Fruit fly (Drosophila melanogaster) whole organism, embryonic: ENCODE results near the gene Datp.

Experiments
- Adf1 ChIP-seq: fragments of 200-800 bp; sonication (Bioruptor generic); IDR thresholded peaks from 2 replicates; pipeline ENCODE4 v1.3.6; 2022; ENCODE audit warnings: missing biosample characterization, missing genetic modification characterization
- Aef1 ChIP-seq: fragments of 200-800 bp; sonication (Bioruptor generic); IDR thresholded peaks from 3 replicates; pipeline ENCODE4 v1.3.6; 2022; ENCODE audit warnings: missing biosample characterization, missing genetic modification characterization
- B-H2 ChIP-seq: fragments of 200-800 bp; sonication (Bioruptor generic); optimal IDR thresholded peaks from 2 replicates; lab custom pipeline; 2018; ENCODE audit warnings: missing biosample characterization, mild to moderate bottlenecking, missing genetic modification characterization
- C15 ChIP-seq: fragments of 200-800 bp; sonication (Bioruptor generic); IDR thresholded peaks from 3 replicates; pipeline ENCODE4 v1.3.6; 2022; ENCODE audit warnings: missing biosample characterization, missing genetic modification characterization
- CG12391 ChIP-seq: fragments of 200-800 bp; sonication (Bioruptor generic); optimal IDR thresholded peaks from 3 replicates; lab custom pipeline; 2018; ENCODE audit warnings: missing biosample characterization, mild to moderate bottlenecking, missing genetic modification characterization, moderate library complexity
- CG13287 ChIP-seq: fragments of 200-800 bp; sonication (Bioruptor generic); IDR thresholded peaks from 2 replicates; pipeline ENCODE4 v1.3.6; 2022; ENCODE audit warnings: missing biosample characterization, missing genetic modification characterization; ENCODE audit not compliant: partially characterized antibody
- CG16863 ChIP-seq: fragments of 200-800 bp; sonication (Bioruptor generic); optimal IDR thresholded peaks from 3 replicates; lab custom pipeline; 2016; ENCODE audit warnings: missing biosample characterization, missing genetic modification characterization
- CG17568 ChIP-seq: fragments of 200-800 bp; sonication (Bioruptor generic); optimal IDR thresholded peaks from 2 replicates; lab custom pipeline; 2018; ENCODE audit warnings: missing biosample characterization, mild to moderate bottlenecking, missing genetic modification characterization, moderate library complexity
- CG1792 ChIP-seq: fragments of 200-800 bp; sonication (Bioruptor generic); optimal IDR thresholded peaks from 2 replicates; lab custom pipeline; 2016; ENCODE audit warnings: missing biosample characterization, missing genetic modification characterization
- CG18476 ChIP-seq: fragments of 200-800 bp; sonication (Bioruptor generic); optimal IDR thresholded peaks from 2 replicates; lab custom pipeline; 2016; ENCODE audit warnings: missing biosample characterization, mild to moderate bottlenecking, missing genetic modification characterization
- CG18599 ChIP-seq: fragments of 200-800 bp; sonication (Bioruptor generic); optimal IDR thresholded peaks from 3 replicates; lab custom pipeline; 2017; ENCODE audit warnings: missing biosample characterization, missing genetic modification characterization, mild to moderate bottlenecking, moderate library complexity, missing genetic modification reagents
- CG2199 ChIP-seq: fragments of 200-800 bp; sonication (Bioruptor generic); IDR thresholded peaks from 3 replicates; pipeline ENCODE4 v1.3.6; 2022; ENCODE audit warnings: missing biosample characterization, missing genetic modification characterization
- CG30403 ChIP-seq: fragments of 200-800 bp; sonication (Bioruptor generic); optimal IDR thresholded peaks from 3 replicates; lab custom pipeline; 2016; ENCODE audit warnings: missing biosample characterization, missing genetic modification characterization
- CG4617 ChIP-seq: fragments of 200-800 bp; sonication (Bioruptor generic); optimal IDR thresholded peaks from 3 replicates; lab custom pipeline; 2016; ENCODE audit warnings: missing biosample characterization, missing genetic modification characterization, borderline replicate concordance
- CG4820 ChIP-seq: fragments of 200-800 bp; sonication (Bioruptor generic); optimal IDR thresholded peaks from 3 replicates; lab custom pipeline; 2016; ENCODE audit warnings: missing biosample characterization, missing genetic modification characterization
- CG6272 ChIP-seq: fragments of 200-800 bp; sonication (Bioruptor generic); IDR thresholded peaks from 2 replicates; pipeline ENCODE4 v1.3.6; 2022; ENCODE audit warnings: missing biosample characterization, missing genetic modification characterization
- CG6765 ChIP-seq: fragments of 200-800 bp; sonication (Bioruptor generic); optimal IDR thresholded peaks from 3 replicates; lab custom pipeline; 2017; ENCODE audit warnings: missing biosample characterization, mild to moderate bottlenecking, missing genetic modification characterization
- CG7928 ChIP-seq: fragments of 200-800 bp; sonication (Bioruptor generic); optimal IDR thresholded peaks from 2 replicates; lab custom pipeline; 2017; ENCODE audit warnings: missing biosample characterization, mild to moderate bottlenecking, missing genetic modification characterization
- CG8089 ChIP-seq: fragments of 200-800 bp; sonication (Bioruptor generic); optimal IDR thresholded peaks from 3 replicates; lab custom pipeline; 2016; ENCODE audit warnings: missing biosample characterization, missing genetic modification characterization
- CG8944 ChIP-seq: fragments of 200-800 bp; sonication (Bioruptor generic); optimal IDR thresholded peaks from 3 replicates; lab custom pipeline; 2016; ENCODE audit warnings: missing biosample characterization, missing genetic modification characterization
- CoRest ChIP-seq: fragments of 200-800 bp; sonication (Bioruptor generic); optimal IDR thresholded peaks from 3 replicates; lab custom pipeline; 2018; ENCODE audit warnings: missing biosample characterization, mild to moderate bottlenecking, missing genetic modification characterization, moderate library complexity
- Doc3 ChIP-seq: fragments of 200-800 bp; sonication (Bioruptor generic); IDR thresholded peaks from 3 replicates; pipeline ENCODE4 v1.3.6; 2022; ENCODE audit warnings: missing biosample characterization, missing genetic modification characterization; ENCODE audit not compliant: partially characterized antibody
- Dp ChIP-seq: fragments of 200-800 bp; sonication (Bioruptor generic); optimal IDR thresholded peaks from 2 replicates; lab custom pipeline; 2018; ENCODE audit warnings: missing biosample characterization, mild to moderate bottlenecking, missing genetic modification characterization, moderate library complexity
- HLH4C ChIP-seq: fragments of 200-800 bp; sonication (Bioruptor generic); IDR thresholded peaks from 3 replicates; pipeline ENCODE4 v1.3.6; 2022; ENCODE audit warnings: missing biosample characterization, missing genetic modification characterization; ENCODE audit not compliant: partially characterized antibody
- Hmr ChIP-seq: fragments of 200-800 bp; sonication (Bioruptor generic); optimal IDR thresholded peaks from 3 replicates; lab custom pipeline; 2017; ENCODE audit warnings: mild to moderate bottlenecking, missing biosample characterization, missing genetic modification reagents, missing genetic modification characterization
- Neu2 ChIP-seq: fragments of 200-800 bp; sonication (Bioruptor generic); optimal IDR thresholded peaks from 3 replicates; lab custom pipeline; 2016; ENCODE audit warnings: missing biosample characterization, missing genetic modification characterization, borderline replicate concordance
- Oaz ChIP-seq: fragments of 200-800 bp; sonication (Bioruptor generic); IDR thresholded peaks from 2 replicates; pipeline ENCODE4 v1.3.6; 2022; ENCODE audit warnings: missing biosample characterization, missing genetic modification characterization
- bowl ChIP-seq: fragments of 200-800 bp; sonication (Bioruptor generic); IDR thresholded peaks from 2 replicates; pipeline ENCODE4 v1.3.6; 2022; ENCODE audit warnings: missing biosample characterization, missing genetic modification characterization
- cg ChIP-seq: fragments of 200-800 bp; sonication (Bioruptor generic); optimal IDR thresholded peaks from 3 replicates; lab custom pipeline; 2019; ENCODE audit warnings: missing biosample characterization, mild to moderate bottlenecking, missing genetic modification characterization, moderate library complexity
- croc ChIP-seq: fragments of 200-800 bp; sonication (Bioruptor generic); conservative IDR thresholded peaks from 3 replicates; pipeline ENCODE4 v1.3.6; 2022; ENCODE audit warnings: missing biosample characterization, missing genetic modification characterization
- dati ChIP-seq: fragments of 200-800 bp; sonication (Bioruptor generic); IDR thresholded peaks from 2 replicates; pipeline ENCODE4 v1.3.6; 2022; ENCODE audit warnings: missing biosample characterization, missing genetic modification characterization
- dysf ChIP-seq: fragments of 200-800 bp; sonication (Bioruptor generic); IDR thresholded peaks from 3 replicates; pipeline ENCODE4 v1.3.6; 2022; ENCODE audit warnings: missing biosample characterization, missing genetic modification characterization
- esg ChIP-seq: fragments of 200-800 bp; sonication (Bioruptor generic); conservative IDR thresholded peaks from 2 replicates; pipeline ENCODE4 v1.3.6; 2022; ENCODE audit warnings: missing biosample characterization, missing genetic modification characterization
- gfzf ChIP-seq: fragments of 200-800 bp; sonication (Bioruptor generic); optimal IDR thresholded peaks from 2 replicates; lab custom pipeline; 2016; ENCODE audit warnings: missing biosample characterization, mild to moderate bottlenecking, missing genetic modification characterization, moderate library complexity
- jing ChIP-seq: fragments of 200-800 bp; sonication (Bioruptor generic); optimal IDR thresholded peaks from 2 replicates; lab custom pipeline; 2018; ENCODE audit warnings: missing biosample characterization, mild to moderate bottlenecking, missing genetic modification characterization
- klu ChIP-seq: fragments of 200-800 bp; sonication (Bioruptor generic); IDR thresholded peaks from 2 replicates; pipeline ENCODE4 v1.3.6; 2022; ENCODE audit warnings: missing biosample characterization, missing genetic modification characterization
- lilli ChIP-seq: fragments of 200-800 bp; sonication (Bioruptor generic); optimal IDR thresholded peaks from 3 replicates; lab custom pipeline; 2016; ENCODE audit warnings: missing biosample characterization, missing genetic modification characterization
- lmd ChIP-seq: fragments of 200-800 bp; sonication (Bioruptor generic); IDR thresholded peaks from 2 replicates; pipeline ENCODE4 v1.3.6; 2022; ENCODE audit warnings: missing biosample characterization, missing genetic modification characterization
- nom ChIP-seq: fragments of 200-800 bp; sonication (Bioruptor generic); optimal IDR thresholded peaks from 2 replicates; lab custom pipeline; 2017; ENCODE audit warnings: missing biosample characterization, missing genetic modification characterization, mild to moderate bottlenecking, moderate library complexity, missing genetic modification reagents
- p53 ChIP-seq: fragments of 200-800 bp; sonication (Bioruptor generic); optimal IDR thresholded peaks from 2 replicates; lab custom pipeline; 2016; ENCODE audit warnings: missing biosample characterization, missing genetic modification characterization
- ro ChIP-seq: fragments of 200-800 bp; sonication (Bioruptor generic); IDR thresholded peaks from 2 replicates; pipeline ENCODE4 v1.3.6; 2022; ENCODE audit warnings: missing biosample characterization, missing genetic modification characterization
- scrt ChIP-seq: fragments of 200-800 bp; sonication (Bioruptor generic); optimal IDR thresholded peaks from 2 replicates; lab custom pipeline; 2018; ENCODE audit warnings: missing biosample characterization, mild to moderate bottlenecking, missing genetic modification characterization, moderate library complexity
- sens-2 ChIP-seq: fragments of 200-800 bp; sonication (Bioruptor generic); IDR thresholded peaks from 2 replicates; pipeline ENCODE4 v1.3.6; 2022; ENCODE audit warnings: missing biosample characterization, missing genetic modification characterization
- slbo ChIP-seq: fragments of 200-800 bp; sonication (Bioruptor generic); IDR thresholded peaks from 2 replicates; pipeline ENCODE4 v1.3.6; 2022; ENCODE audit warnings: missing biosample characterization, missing genetic modification characterization
- sob ChIP-seq: fragments of 200-800 bp; sonication (Bioruptor generic); IDR thresholded peaks from 2 replicates; pipeline ENCODE4 v1.3.6; 2022; ENCODE audit warnings: missing biosample characterization, missing genetic modification characterization
- tx ChIP-seq: fragments of 200-800 bp; sonication (Bioruptor generic); optimal IDR thresholded peaks from 2 replicates; lab custom pipeline; 2016; ENCODE audit warnings: missing biosample characterization, missing genetic modification characterization
- vnd ChIP-seq: fragments of 200-800 bp; sonication (Bioruptor generic); IDR thresholded peaks from 3 replicates; pipeline ENCODE4 v1.3.6; 2022; ENCODE audit warnings: missing biosample characterization, missing genetic modification characterization; ENCODE audit not compliant: partially characterized antibody
- zen ChIP-seq: fragments of 200-800 bp; sonication (Bioruptor generic); optimal IDR thresholded peaks from 3 replicates; lab custom pipeline; 2018; ENCODE audit warnings: missing biosample characterization, mild to moderate bottlenecking, missing genetic modification characterization, moderate library complexity
- zf30C ChIP-seq: fragments of 200-800 bp; sonication (Bioruptor generic); optimal IDR thresholded peaks from 3 replicates; lab custom pipeline; 2018; ENCODE audit warnings: missing biosample characterization, mild to moderate bottlenecking, missing genetic modification characterization

Gene Datp

DNA sequence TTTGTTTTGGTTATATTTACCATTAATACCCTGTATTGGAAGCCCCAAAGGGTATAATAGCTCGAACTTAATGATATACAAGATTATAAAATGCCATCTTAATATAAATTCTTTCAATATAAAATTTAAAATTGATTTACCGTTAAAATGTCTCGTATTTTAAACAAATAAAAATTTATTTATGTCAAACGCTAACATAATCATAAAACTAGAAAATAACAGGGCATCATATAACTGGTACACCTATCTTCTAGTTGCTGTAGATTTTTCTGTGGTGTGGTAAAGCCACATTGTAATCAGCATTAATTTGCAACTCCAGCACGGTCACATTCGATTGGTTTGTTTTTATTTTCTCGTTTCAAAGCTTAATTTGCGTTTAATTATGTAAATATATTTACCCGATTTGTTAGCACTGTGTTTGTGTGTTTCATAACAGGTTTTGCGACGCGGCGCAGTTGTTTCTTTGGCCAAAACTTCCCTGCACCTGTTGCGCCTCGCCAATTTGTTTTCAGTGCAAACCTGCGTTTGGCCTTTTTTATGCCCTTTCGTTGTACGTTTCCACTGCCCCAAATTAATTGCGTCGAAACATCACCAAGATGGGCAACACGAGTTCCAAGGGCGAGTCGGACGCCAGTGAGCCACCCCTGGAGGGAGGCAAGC lies 18.5 kb upstream of the Datp start, which contains the start of the genes CG4658 and CG5846 (continued):
- TF ChIP-seq CG4820 (GFP tag; lab: Kevin White, UChicago) (peak; percentile 90), Dp (GFP tag; lab: Kevin White, UChicago) (peak; percentile 14), ro (GFP tag; lab: Robert Waterston, UW) (peak; percentile 84), cg (GFP tag; lab: Kevin White, UChicago) (no peak), CG8944 (peak; percentile 80), croc (peak; percentile 89), Doc3 (GFP tag; lab: Robert Waterston, UW) (no peak), CG1792 (peak; percentile 5), HLH4C (GFP tag; lab: Robert Waterston, UW) (no peak), CG6272 (GFP tag; lab: Robert Waterston, UW) (peak; percentile 93), esg (GFP tag; lab: Robert Waterston, UW) (peak; percentile 93), CG12391 (tag; lab: Kevin White, UChicago) (peak; percentile 98), CG30403 (peak; percentile 97), zf30C (peak; percentile 25), Oaz (peak; percentile 83), CG4617 (GFP tag; lab: Kevin White, UChicago) (peak; percentile 92), Adf1 (GFP tag; lab: Robert Waterston, UW) (peak; percentile 77), jing (GFP tag; lab: Kevin White, UChicago) (no peak), klu (peak; percentile 87), zen (tag; lab: Kevin White, UChicago) (peak; percentile 96), B-H2 (GFP tag; lab: Kevin White, UChicago) (peak; percentile 85), Hmr (GFP tag; lab: Kevin White, UChicago) (peak; percentile 93), CG7928 (peak; percentile 49), dati (peak; percentile 79), scrt (GFP tag; lab: Kevin White, UChicago) (peak; percentile 91), CG6765 (GFP tag; lab: Kevin White, UChicago) (peak; percentile 63), CG13287 (GFP tag; lab: Robert Waterston, UW) (peak; percentile 41; the same call in 1 of the 2 replicates), Aef1 (GFP tag; lab: Robert Waterston, UW) (peak; percentile 93), vnd (GFP tag; lab: Robert Waterston, UW) (no peak), Neu2 (GFP tag; lab: Kevin White, UChicago) (no peak), p53 (GFP tag; lab: Kevin White, UChicago) (peak; percentile 62), CG18476 (GFP tag; lab: Kevin White, UChicago) (peak; percentile 90), bowl (GFP tag; lab: Robert Waterston, UW) (peak; percentile 81), sob (GFP tag; lab: Robert Waterston, UW) (peak; percentile 94), CG2199 (GFP tag; lab: Robert Waterston, UW) (peak; percentile 77; the same call in 2 of the 3 replicates), sens-2 (GFP tag; lab: Robert Waterston, UW) (peak; percentile 75), CG18599 (GFP tag; lab: Kevin White, UChicago) (peak; percentile 91), lilli (GFP tag; lab: Kevin White, UChicago) (peak; percentile 94), C15 (GFP tag; lab: Robert Waterston, UW) (peak; percentile 78; the same call in 2 of the 3 replicates), CoRest (tag; lab: Kevin White, UChicago) (peak; percentile 96), nom (GFP tag; lab: Kevin White, UChicago) (peak; percentile 70), tx (peak; percentile 45), dysf (GFP tag; lab: Robert Waterston, UW) (peak; percentile 95), gfzf (GFP tag; lab: Kevin White, UChicago) (peak; percentile 81), lmd (GFP tag; lab: Robert Waterston, UW) (peak; percentile 95), slbo (GFP tag; lab: Robert Waterston, UW) (peak; percentile 95), CG8089 (GFP tag; lab: Kevin White, UChicago) (peak; percentile 72), CG17568 (no peak), CG16863 (peak; percentile 87)
